Worm (Caenorhabditis elegans): ENCODE results near the gene T13F3.6.

T13F3.6 gene

DNA sequence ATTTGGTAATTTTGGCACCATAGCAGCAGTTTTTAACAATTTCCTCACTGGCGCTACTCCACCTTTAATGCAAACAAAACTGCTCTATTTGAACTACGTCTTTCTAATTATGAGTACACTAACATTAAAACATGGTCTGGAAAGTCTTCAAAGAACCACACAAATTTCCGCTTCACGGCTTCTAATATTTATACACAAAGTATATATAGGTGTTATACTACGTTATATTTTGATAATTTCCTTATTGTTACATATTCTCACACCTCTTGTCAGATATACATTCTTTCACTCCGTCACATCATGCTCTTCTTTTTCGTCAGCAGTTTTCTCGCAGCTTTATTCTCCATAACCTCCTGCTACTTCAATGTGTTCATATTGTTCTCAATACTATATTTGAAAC lies 29.3 kb upstream of the T13F3.6 start, which contains the start of gene srbc-82:
TSS of gene srbc-82 (plus strand) at position 301 of the 400 bp plus-strand sequence.
- TF ChIP-seq ceh-13 (GFP tag; optimal IDR thresholded peaks at IDR 0.05) (no peak), sea-1 (GFP tag; conservative IDR thresholded peaks at IDR 0.05) (no peak), F13C5.2 (tag; optimal IDR thresholded peaks at IDR 0.05) (no peak), ama-1 (optimal IDR thresholded peaks at IDR 0.05) (no peak)

DNA sequence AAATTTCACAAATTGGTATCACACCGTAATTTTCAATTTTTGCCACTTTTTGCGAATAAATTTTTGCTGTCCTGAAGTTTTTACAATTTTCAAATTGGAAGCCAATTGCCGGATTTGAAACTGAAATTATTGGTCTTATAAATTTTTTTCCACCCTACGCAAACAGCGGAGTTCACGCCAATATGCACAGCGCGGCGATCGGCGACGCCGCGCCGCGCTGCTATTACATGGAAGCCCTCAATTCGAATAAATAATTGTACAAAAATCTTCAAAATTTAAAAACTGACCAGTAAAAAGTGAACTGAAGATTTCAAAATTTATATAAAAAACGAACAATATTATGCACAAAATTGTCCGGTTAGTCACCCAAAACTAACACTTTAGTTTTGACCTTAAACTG lies 28.8 kb upstream of the T13F3.6 start:
- no peak for TF ChIP-seq tbx-37 (GFP tag; conservative IDR thresholded peaks at IDR 0.05)
- no peak for TF ChIP-seq pes-1 (GFP tag; IDR thresholded peaks at IDR 0.05)
- TF ChIP-seq ceh-36 (tag; optimal IDR thresholded peaks at IDR 0.05), result no peak
- TF ChIP-seq ets-7 (tag; optimal IDR thresholded peaks at IDR 0.05), result no peak
- TF ChIP-seq ceh-13 (GFP tag; optimal IDR thresholded peaks at IDR 0.05), result no peak

DNA sequence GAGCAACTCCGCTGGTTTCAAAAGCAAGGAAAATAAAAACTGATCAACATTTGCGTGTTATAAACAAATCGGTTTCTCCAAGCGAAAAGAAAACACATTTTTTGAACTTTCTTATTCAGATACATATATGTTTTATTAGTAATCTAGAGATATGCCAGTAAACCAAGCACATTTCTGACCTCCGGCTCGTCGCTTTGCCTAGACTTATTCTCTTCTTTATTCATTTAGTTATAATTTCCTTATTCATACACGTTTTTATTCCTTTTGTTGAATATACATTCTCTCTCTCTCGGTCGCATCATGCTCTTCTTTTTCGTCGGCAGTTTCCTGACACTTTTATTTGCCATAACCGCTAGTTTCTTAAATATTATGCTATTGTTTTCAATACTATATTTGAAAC lies 27.6 kb upstream of the T13F3.6 start, which contains the start of gene srbc-84:
TSS of gene srbc-84 (plus strand) at position 301 of the 400 bp plus-strand sequence.
- TF ChIP-seq ceh-13 (GFP tag; optimal IDR thresholded peaks at IDR 0.05) (no peak), tbx-11 (GFP tag; IDR thresholded peaks at IDR 0.05) (no peak), hmbx-1 (tag; optimal IDR thresholded peaks at IDR 0.05) (no peak), ets-7 (tag; optimal IDR thresholded peaks at IDR 0.05) (no peak), tra-4 (tag; optimal IDR thresholded peaks at IDR 0.05) (no peak), hnd-1 (tag; optimal IDR thresholded peaks at IDR 0.05) (no peak), tbx-37 (GFP tag; conservative IDR thresholded peaks at IDR 0.05) (no peak), F13C5.2 (tag; optimal IDR thresholded peaks at IDR 0.05) (no peak), hmg-4 (GFP tag; optimal IDR thresholded peaks at IDR 0.05) (no peak), flt-1 (GFP tag; IDR thresholded peaks at IDR 0.05) (no peak), B0310.2 (tag; optimal IDR thresholded peaks at IDR 0.05) (no peak), scrt-1 (GFP tag; IDR thresholded peaks at IDR 0.05) (no peak), aly-1 (tag; optimal IDR thresholded peaks at IDR 0.05) (no peak), ama-1 (optimal IDR thresholded peaks at IDR 0.05) (no peak), pes-1 (GFP tag; IDR thresholded peaks at IDR 0.05) (no peak), ceh-36 (tag; optimal IDR thresholded peaks at IDR 0.05) (no peak), sea-1 (GFP tag; conservative IDR thresholded peaks at IDR 0.05) (no peak)

DNA sequence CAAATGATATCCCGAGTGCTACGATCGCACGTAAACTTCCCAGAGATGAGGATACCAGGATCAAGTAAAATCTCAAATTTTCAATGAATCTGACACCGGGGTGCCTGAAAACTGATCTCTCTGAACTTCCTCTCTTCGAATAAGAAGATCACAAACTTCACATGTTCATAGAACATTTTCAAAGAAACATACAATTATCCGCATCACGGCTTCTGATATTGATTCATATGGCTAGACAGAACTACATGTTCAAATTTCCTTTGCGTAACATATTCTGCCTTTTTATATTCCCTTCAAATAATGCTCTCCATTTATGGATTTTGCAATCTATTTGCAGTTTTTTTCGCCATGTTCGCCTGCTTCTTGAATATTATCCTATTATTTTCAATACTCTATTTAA lies 26.0 kb upstream of the T13F3.6 start, which contains the start of gene srbc-83:
TSS of gene srbc-83 (plus strand) at position 301 of the 400 bp plus-strand sequence.
- no peak for TF ChIP-seq pes-1 (GFP tag; IDR thresholded peaks at IDR 0.05)
- no peak for TF ChIP-seq hnd-1 (tag; optimal IDR thresholded peaks at IDR 0.05)
- TF ChIP-seq ceh-36 (tag; optimal IDR thresholded peaks at IDR 0.05), result no peak
- no peak for TF ChIP-seq ceh-13 (GFP tag; optimal IDR thresholded peaks at IDR 0.05)
- TF ChIP-seq sea-1 (GFP tag; conservative IDR thresholded peaks at IDR 0.05), result no peak
- no peak for TF ChIP-seq hmg-4 (GFP tag; optimal IDR thresholded peaks at IDR 0.05)
- TF ChIP-seq tbx-11 (GFP tag; IDR thresholded peaks at IDR 0.05), result no peak
- TF ChIP-seq aly-1 (tag; optimal IDR thresholded peaks at IDR 0.05), result no peak
- no peak for TF ChIP-seq scrt-1 (GFP tag; IDR thresholded peaks at IDR 0.05)
- no peak for TF ChIP-seq hmbx-1 (tag; optimal IDR thresholded peaks at IDR 0.05)
- TF ChIP-seq flt-1 (GFP tag; IDR thresholded peaks at IDR 0.05), result no peak
- TF ChIP-seq tra-4 (tag; optimal IDR thresholded peaks at IDR 0.05), result no peak
- TF ChIP-seq ama-1 (optimal IDR thresholded peaks at IDR 0.05), result no peak
- TF ChIP-seq ets-7 (tag; optimal IDR thresholded peaks at IDR 0.05), result no peak
- no peak for TF ChIP-seq B0310.2 (tag; optimal IDR thresholded peaks at IDR 0.05)
- no peak for TF ChIP-seq tbx-37 (GFP tag; conservative IDR thresholded peaks at IDR 0.05)
- TF ChIP-seq F13C5.2 (tag; optimal IDR thresholded peaks at IDR 0.05), result no peak

DNA sequence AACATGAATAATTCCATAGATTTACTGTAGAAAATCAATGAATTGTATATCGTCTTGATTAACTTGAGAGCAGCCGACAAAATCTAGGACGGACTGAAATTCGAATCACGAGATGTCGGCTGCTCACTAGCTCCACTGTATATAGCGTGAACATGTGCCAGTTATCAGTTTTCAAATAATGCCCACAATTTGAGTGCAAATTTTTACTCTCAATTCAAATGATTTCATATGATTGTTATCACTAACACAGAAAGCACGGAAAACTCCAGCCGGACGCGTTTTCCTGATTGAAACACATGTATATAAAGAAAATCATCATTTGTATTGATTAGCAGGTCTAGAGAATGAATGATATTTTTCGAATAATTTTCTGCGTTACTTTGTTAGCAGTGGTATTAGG lies 21.4 kb upstream of the T13F3.6 start, which contains the start of gene oac-5:
TSS of gene oac-5 (plus strand) at position 301 of the 400 bp plus-strand sequence.
- no peak for TF ChIP-seq hmbx-1 (tag; optimal IDR thresholded peaks at IDR 0.05)
- TF ChIP-seq aly-1 (tag; optimal IDR thresholded peaks at IDR 0.05), result no peak
- TF ChIP-seq ceh-13 (GFP tag; optimal IDR thresholded peaks at IDR 0.05), result no peak
- no peak for TF ChIP-seq tbx-37 (GFP tag; conservative IDR thresholded peaks at IDR 0.05)
- TF ChIP-seq flt-1 (GFP tag; IDR thresholded peaks at IDR 0.05), result no peak

DNA sequence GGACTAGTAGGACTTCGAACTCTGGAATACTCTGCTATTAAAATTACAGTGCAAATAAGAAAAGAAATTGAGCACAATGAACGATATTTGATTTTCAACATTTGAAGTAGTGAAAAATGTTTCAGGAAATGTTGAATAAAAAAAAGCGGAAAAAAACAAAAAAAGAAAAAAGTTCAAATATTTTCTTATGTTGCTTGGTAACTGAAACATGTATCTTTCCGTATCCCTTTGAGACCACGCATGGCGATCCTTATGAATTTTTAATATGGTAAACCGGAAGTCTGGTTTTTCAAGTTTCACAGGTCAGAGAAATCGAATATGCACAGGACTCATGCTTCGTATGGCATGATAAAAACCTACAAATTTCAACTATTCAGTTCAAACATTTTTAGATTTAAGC lies 16.6 kb upstream of the T13F3.6 start, which contains the start of gene F28G4.3:
TSS of gene F28G4.3 (minus strand) at position 101 of the 400 bp plus-strand sequence.
- TF ChIP-seq tbx-37 (GFP tag; conservative IDR thresholded peaks at IDR 0.05) (no peak), pes-1 (GFP tag; IDR thresholded peaks at IDR 0.05) (no peak), ceh-13 (GFP tag; optimal IDR thresholded peaks at IDR 0.05) (no peak), hmbx-1 (tag; optimal IDR thresholded peaks at IDR 0.05) (no peak), B0310.2 (tag; optimal IDR thresholded peaks at IDR 0.05) (no peak), hmg-4 (GFP tag; optimal IDR thresholded peaks at IDR 0.05) (no peak), tbx-11 (GFP tag; IDR thresholded peaks at IDR 0.05) (no peak), scrt-1 (GFP tag; IDR thresholded peaks at IDR 0.05) (no peak), aly-1 (tag; optimal IDR thresholded peaks at IDR 0.05) (no peak), sea-1 (GFP tag; conservative IDR thresholded peaks at IDR 0.05) (no peak), hnd-1 (tag; optimal IDR thresholded peaks at IDR 0.05) (no peak), F13C5.2 (tag; optimal IDR thresholded peaks at IDR 0.05) (no peak), ceh-36 (tag; optimal IDR thresholded peaks at IDR 0.05) (no peak), ama-1 (optimal IDR thresholded peaks at IDR 0.05) (no peak)

DNA sequence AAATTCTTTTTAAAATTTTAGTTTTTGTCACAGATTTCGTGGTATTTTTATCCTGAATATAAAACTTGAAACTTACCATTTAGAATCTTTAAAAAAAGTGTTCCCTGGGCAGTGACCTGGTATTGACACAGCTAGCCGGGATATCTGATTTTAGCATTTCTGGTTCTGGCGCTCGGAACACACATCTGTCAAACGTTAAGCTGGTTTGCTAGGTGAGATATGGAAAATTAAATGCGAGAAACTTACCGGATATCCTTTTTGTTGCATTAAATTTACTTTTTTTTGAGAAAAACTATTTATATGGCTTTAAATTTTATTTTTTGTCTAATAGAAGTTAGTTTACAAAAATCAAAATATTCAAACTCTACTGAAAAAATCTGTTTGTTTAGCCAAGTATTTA lies 14.8 kb upstream of the T13F3.6 start, which contains the start of gene F28G4.4:
TSS of gene F28G4.4 (minus strand) at position 101 of the 400 bp plus-strand sequence.
- TF ChIP-seq ets-7 (tag; optimal IDR thresholded peaks at IDR 0.05) (no peak), tbx-37 (GFP tag; conservative IDR thresholded peaks at IDR 0.05) (no peak), ceh-36 (tag; optimal IDR thresholded peaks at IDR 0.05) (no peak), ceh-13 (GFP tag; optimal IDR thresholded peaks at IDR 0.05) (no peak), sea-1 (GFP tag; conservative IDR thresholded peaks at IDR 0.05) (no peak), scrt-1 (GFP tag; IDR thresholded peaks at IDR 0.05) (no peak), flt-1 (GFP tag; IDR thresholded peaks at IDR 0.05) (no peak), B0310.2 (tag; optimal IDR thresholded peaks at IDR 0.05) (no peak), F13C5.2 (tag; optimal IDR thresholded peaks at IDR 0.05) (no peak), hmg-4 (GFP tag; optimal IDR thresholded peaks at IDR 0.05) (no peak)

DNA sequence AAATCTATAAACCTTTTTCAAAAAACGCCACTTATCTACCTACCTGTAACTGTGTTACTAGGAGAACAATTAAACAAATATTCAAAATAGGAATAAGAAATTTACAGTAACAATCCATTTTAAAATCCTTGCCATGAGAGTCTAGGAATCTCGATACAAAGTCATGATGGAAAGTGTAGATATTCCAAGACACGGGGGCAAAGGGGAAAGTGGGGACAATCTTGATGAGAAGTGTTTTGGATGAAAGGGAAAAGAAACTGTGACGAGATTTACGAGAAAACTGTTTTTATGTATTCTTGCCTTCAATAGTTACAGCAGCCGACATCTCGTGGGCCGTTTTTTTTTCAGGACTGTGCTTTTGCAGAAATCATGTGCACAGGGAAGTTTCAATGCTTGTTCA lies 11.1 kb upstream of the T13F3.6 start, which contains the start of gene F28G4.2:
TSS of gene F28G4.2 (minus strand) at position 175 of the 400 bp plus-strand sequence.
- TF ChIP-seq ama-1 (optimal IDR thresholded peaks at IDR 0.05), result no peak
- TF ChIP-seq F13C5.2 (tag; optimal IDR thresholded peaks at IDR 0.05), result no peak
- TF ChIP-seq flt-1 (GFP tag; IDR thresholded peaks at IDR 0.05), result no peak
- no peak for TF ChIP-seq hmbx-1 (tag; optimal IDR thresholded peaks at IDR 0.05)
- TF ChIP-seq ets-7 (tag; optimal IDR thresholded peaks at IDR 0.05), result no peak
- TF ChIP-seq ceh-36 (tag; optimal IDR thresholded peaks at IDR 0.05), result no peak

Data from whole organism, early embryonic.